Worm (Caenorhabditis elegans): Measurements from ENCODE around the gene gmpr-1.

The gmpr-1 gene

ce11 chrV:4371309-4371933 lies at the start of gene gmpr-1, which contains the start of gene fipp-1 (continued):
- TF ChIP-seq fkh-10 (GFP tag; optimal IDR thresholded peaks at IDR 0.05) (no peak), tlp-1 (tag; optimal IDR thresholded peaks at IDR 0.05) (no peak), unc-86 (tag; optimal IDR thresholded peaks at IDR 0.05) (peak; percentile 67), zip-4 (GFP tag; optimal IDR thresholded peaks at IDR 0.05) (peak; percentile 21), jun-1 (tag; optimal IDR thresholded peaks at IDR 0.05) (peak; percentile 33), efl-3 (GFP tag; optimal IDR thresholded peaks at IDR 0.05) (no peak), lsy-2 (tag; optimal IDR thresholded peaks at IDR 0.05) (peak; percentile 75 to 78), sup-37 (GFP tag; optimal IDR thresholded peaks at IDR 0.05) (no peak), alr-1 (tag; optimal IDR thresholded peaks at IDR 0.05; ENCODE audit: borderline replicate concordance) (no peak), nhr-76 (tag; optimal IDR thresholded peaks at IDR 0.05) (no peak), mdl-1 (tag; optimal IDR thresholded peaks at IDR 0.05) (peak in 1 of 2 experiments; percentile 30), nhr-84 (tag; optimal IDR thresholded peaks at IDR 0.05) (no peak), fkh-4 (tag; optimal IDR thresholded peaks at IDR 0.05; ENCODE audit: borderline replicate concordance) (no peak), ceh-82 (tag; optimal IDR thresholded peaks at IDR 0.05) (peak; percentile 33 to 71 (median 45)), egl-27 (tag; optimal IDR thresholded peaks at IDR 0.05) (no peak), zag-1 (tag; optimal IDR thresholded peaks at IDR 0.05) (no peak), ceh-8 (GFP tag; optimal IDR thresholded peaks at IDR 0.05) (peak; percentile 38), Y116A8C.19 (tag; optimal IDR thresholded peaks at IDR 0.05; ENCODE audit: borderline replicate concordance) (no peak), nhr-85 (tag) (peak; percentile 82), dpl-1 (GFP tag; optimal IDR thresholded peaks at IDR 0.05) (peak; percentile 64 to 78 (median 73)), hpl-2 (GFP tag; optimal IDR thresholded peaks at IDR 0.05) (no peak), egl-13 (tag; optimal IDR thresholded peaks at IDR 0.05) (peak; percentile 22), nhr-77 (tag; optimal IDR thresholded peaks at IDR 0.05) (no peak), skn-1 (tag; optimal IDR thresholded peaks at IDR 0.05) (peak; percentile 54), aly-2 (tag; optimal IDR thresholded peaks at IDR 0.05) (no peak), ceh-90 (tag; optimal IDR thresholded peaks at IDR 0.05) (no peak), mab-9 (GFP tag; IDR thresholded peaks at IDR 0.05) (no peak), swsn-7 (tag; optimal IDR thresholded peaks at IDR 0.05) (peak; percentile 77), lin-14 (GFP tag; optimal IDR thresholded peaks at IDR 0.05) (no peak), isw-1 (GFP tag; IDR thresholded peaks at IDR 0.05) (peak; percentile 52), fkh-8 (tag; optimal IDR thresholded peaks at IDR 0.05) (peak; percentile 1)

ce11 chrV:4419767-4420322 lies 48.7 kb upstream of the gmpr-1 start, which contains the start of the genes Y47D7A.7 and Y47D7A.2:
Gene Y47D7A.7 (minus strand): TSS chrV:4419867.
Gene Y47D7A.2 (plus strand): TSS chrV:4420272.
- TF ChIP-seq nhr-76 (tag; optimal IDR thresholded peaks at IDR 0.05), result no peak
- TF ChIP-seq rnt-1 (tag; optimal IDR thresholded peaks at IDR 0.05), result no peak
- no peak for TF ChIP-seq lin-15B (tag; optimal IDR thresholded peaks at IDR 0.05)
- no peak for TF ChIP-seq nhr-12 (tag; optimal IDR thresholded peaks at IDR 0.05)
- TF ChIP-seq efl-3 (GFP tag; optimal IDR thresholded peaks at IDR 0.05), result no peak
- no peak for TF ChIP-seq dpl-1 (GFP tag; optimal IDR thresholded peaks at IDR 0.05)
- TF ChIP-seq ztf-4 (tag; optimal IDR thresholded peaks at IDR 0.05), result no peak
- no peak for TF ChIP-seq fkh-10 (GFP tag; optimal IDR thresholded peaks at IDR 0.05)
- no peak for TF ChIP-seq elt-3 (tag; optimal IDR thresholded peaks at IDR 0.05)
- no peak for TF ChIP-seq skn-1 (tag; optimal IDR thresholded peaks at IDR 0.05)

ce11 chrV:4418116-4418515 lies 46.9 kb upstream of the gmpr-1 start, which contains the start of gene Y47D7A.6:
Gene Y47D7A.6 (minus strand): TSS chrV:4418216.
- TF ChIP-seq unc-98 (GFP tag; IDR thresholded peaks at IDR 0.05) (no peak), ama-1 (optimal IDR thresholded peaks at IDR 0.05) (no peak), C16A3.4 (tag; optimal IDR thresholded peaks at IDR 0.05) (no peak), nhr-28 (tag; optimal IDR thresholded peaks at IDR 0.05) (no peak), pqm-1 (tag; optimal IDR thresholded peaks at IDR 0.05) (no peak), nhr-77 (tag; optimal IDR thresholded peaks at IDR 0.05) (no peak)
